Fruit fly (Drosophila melanogaster): ENCODE results near the gene CG7369.

Gene CG7369

dm6 chr3L:22699133-22699532 lies 42.5 kb upstream of the CG7369 start, which contains the start of gene CG45116 (continued):
- TF ChIP-seq her (GFP tag; optimal IDR thresholded peaks at IDR 0.05): no peak
- TF ChIP-seq CG11695 (GFP tag; IDR thresholded peaks at IDR 0.05): no peak
- TF ChIP-seq org-1 (GFP tag; optimal IDR thresholded peaks at IDR 0.05): no peak
- TF ChIP-seq Med (GFP tag): no peak
- TF ChIP-seq lab (GFP tag; optimal IDR thresholded peaks at IDR 0.05): no peak

- TF ChIP-seq Neu2 (GFP tag; optimal IDR thresholded peaks at IDR 0.05; ENCODE audit: borderline replicate concordance) (no peak), CG11456 (GFP tag; IDR thresholded peaks at IDR 0.05) (0 out of 3 replicates have a peak, but pooled peaks have one; percentile 22)
Measured at dm6 chr3L:22711855-22712254, 29.7 kb upstream of the CG7369 start, which contains the start of gene CG11370. TSS of gene CG11370 (plus strand) at chr3L:22712155.

- TF ChIP-seq mld (GFP tag; IDR thresholded peaks at IDR 0.05; ENCODE audit: partially characterized antibody) (no peak), Ptx1 (GFP tag; IDR thresholded peaks at IDR 0.05) (no peak), ap (GFP tag; IDR thresholded peaks at IDR 0.05) (no peak), Fer2 (tag; optimal IDR thresholded peaks at IDR 0.05) (no peak), CG7786 (GFP tag; optimal IDR thresholded peaks at IDR 0.05) (no peak), CG6272 (GFP tag; IDR thresholded peaks at IDR 0.05) (no peak), stwl (tag; optimal IDR thresholded peaks at IDR 0.05) (peak; percentile 12), CTCF (GFP tag; optimal IDR thresholded peaks at IDR 0.05) (peak; percentile 88), CG10147 (GFP tag; optimal IDR thresholded peaks at IDR 0.05) (no peak), Dip2 (GFP tag; IDR thresholded peaks at IDR 0.05) (peak; percentile 61), Neu2 (GFP tag; optimal IDR thresholded peaks at IDR 0.05; ENCODE audit: borderline replicate concordance) (no peak), peb (GFP tag; IDR thresholded peaks at IDR 0.05) (no peak), CG9727 (GFP tag; optimal IDR thresholded peaks at IDR 0.05) (no peak), CG2875 (GFP tag; optimal IDR thresholded peaks at IDR 0.05) (no peak), Mrtf (GFP tag; IDR thresholded peaks at IDR 0.05) (no peak), Sry-β (GFP tag; optimal IDR thresholded peaks at IDR 0.05) (no peak), scrt (GFP tag; optimal IDR thresholded peaks at IDR 0.05) (no peak), CG15601 (tag; optimal IDR thresholded peaks at IDR 0.05) (peak; percentile 93)
Measured at dm6 chr3L:22713605-22714004, 28.0 kb upstream of the CG7369 start.

dm6 chr3L:22717137-22717767 lies 24.3 kb upstream of the CG7369 start, which contains the start of the genes ArfGAP3 and CG32452:
TSS of gene ArfGAP3 (minus strand) at chr3L:22717577.
TSS of gene CG32452 (plus strand) at chr3L:22717728.
- TF ChIP-seq CG18476 (GFP tag; optimal IDR thresholded peaks at IDR 0.05) (peak; percentile 69), crol (GFP tag; IDR thresholded peaks at IDR 0.05) (no peak), sna (GFP tag; IDR thresholded peaks at IDR 0.05; ENCODE audit: partially characterized antibody) (0 out of 2 replicates have a peak, but pooled peaks have one; percentile 46), CG11085 (GFP tag; IDR thresholded peaks at IDR 0.05) (peak; percentile 72), CG4820 (GFP tag; optimal IDR thresholded peaks at IDR 0.05) (peak; percentile 67), unpg (GFP tag; optimal IDR thresholded peaks at IDR 0.05) (peak; percentile 68), hth (optimal IDR thresholded peaks at IDR 0.05) (no peak), Abd-B (GFP tag; optimal IDR thresholded peaks at IDR 0.05) (peak; percentile 60), Antp (GFP tag; optimal IDR thresholded peaks at IDR 0.05) (peak; percentile 36), sd (tag; optimal IDR thresholded peaks at IDR 0.05) (no peak), Hsf (GFP tag; optimal IDR thresholded peaks at IDR 0.05) (peak; percentile 84), bbx (GFP tag; IDR thresholded peaks at IDR 0.05; ENCODE audit: partially characterized antibody) (peak; percentile 26; the same call in 1 of the 2 replicates), CG17361 (GFP tag; IDR thresholded peaks at IDR 0.05) (peak; percentile 92), bsh (GFP tag; optimal IDR thresholded peaks at IDR 0.05) (peak in 1 of 2 experiments; percentile 64), H2.0 (GFP tag; IDR thresholded peaks at IDR 0.05) (peak; percentile 59; the same call in 1 of the 2 replicates), lab (GFP tag; optimal IDR thresholded peaks at IDR 0.05) (peak; percentile 70), CG18619 (GFP tag; optimal IDR thresholded peaks at IDR 0.05) (peak; percentile 74), Bgb (GFP tag; IDR thresholded peaks at IDR 0.05; ENCODE audit: partially characterized antibody) (peak; percentile 30; the same call in 1 of the 2 replicates), CG12769 (tag; optimal IDR thresholded peaks at IDR 0.05) (peak; percentile 49), CG11560 (tag; IDR thresholded peaks at IDR 0.05) (peak; percentile 98), Mad (GFP tag; optimal IDR thresholded peaks at IDR 0.05) (peak; percentile 71), Chrac-16 (GFP tag; optimal IDR thresholded peaks at IDR 0.05) (peak; percentile 80), her (GFP tag; optimal IDR thresholded peaks at IDR 0.05) (peak; percentile 55), CG10979 (tag; optimal IDR thresholded peaks at IDR 0.05) (peak; percentile 62)

All from whole organism, embryonic.